Worm (Caenorhabditis elegans) whole organism, L1 larva: Measurements from ENCODE around the gene ttbk-8.2.

Source experiments
- C04F5.9 ChIP-seq: sonication (generic microtip); optimal IDR thresholded peaks from 2 replicates; lab custom pipeline; 2016; ENCODE audit warnings: missing genetic modification characterization, missing compliant biosample characterization
- C34B4.2 ChIP-seq: sonication (generic microtip); optimal IDR thresholded peaks from 2 replicates; lab custom pipeline; 2017; ENCODE audit warnings: mild to moderate bottlenecking, missing genetic modification characterization, missing compliant biosample characterization
- aly-2 ChIP-seq: fragments of 150-350 bp; optimal IDR thresholded peaks from 2 replicates; lab custom pipeline; 2014; ENCODE audit warnings: missing biosample characterization, missing genetic modification characterization
- blmp-1 ChIP-seq: fragments of 150-350 bp; optimal IDR thresholded peaks from 2 replicates; lab custom pipeline; 2014; ENCODE audit warnings: missing biosample characterization, missing genetic modification characterization
- ceh-82 ChIP-seq, 3 experiments: fragments of 150-350 bp in 1 of 3; sonication (generic microtip) in 2 of 3; optimal IDR thresholded peaks; 2 replicates each; lab custom pipeline; 2014 to 2017; ENCODE audit warnings: missing biosample characterization in 3 of 3, missing genetic modification characterization in 3 of 3
- ces-1 ChIP-seq: fragments of 150-350 bp; optimal IDR thresholded peaks from 2 replicates; lab custom pipeline; 2014; ENCODE audit warnings: missing biosample characterization, missing genetic modification reagents, missing genetic modification characterization
- dpl-1 ChIP-seq, 3 experiments: fragments of 150-350 bp in 2 of 3; sonication (generic microtip) in 1 of 3; optimal IDR thresholded peaks; 2 replicates each; lab custom pipeline; 2014 to 2017; ENCODE audit warnings: missing biosample characterization in 3 of 3, missing genetic modification characterization in 3 of 3, missing genetic modification reagents in 3 of 3
- dsc-1 ChIP-seq: sonication (generic microtip); optimal IDR thresholded peaks from 2 replicates; lab custom pipeline; 2016; ENCODE audit warnings: mild to moderate bottlenecking, missing genetic modification characterization, missing compliant biosample characterization
- egl-13 ChIP-seq: sonication (generic microtip); optimal IDR thresholded peaks from 2 replicates; lab custom pipeline; 2016; ENCODE audit warnings: missing genotype, missing genetic modification reagents, missing genetic modification characterization, missing compliant biosample characterization
- elt-2 ChIP-seq: sonication (generic microtip); optimal IDR thresholded peaks from 2 replicates; lab custom pipeline; 2016; ENCODE audit warnings: missing genetic modification characterization, mild to moderate bottlenecking, inconsistent platforms, missing compliant biosample characterization, missing genetic modification reagents
- elt-3 ChIP-seq, 6 experiments: fragments of 150-350 bp in 1 of 6; sonication (generic microtip); optimal IDR thresholded peaks; 2 replicates each; lab custom pipeline; 2017 to 2018; ENCODE audit warnings: missing biosample characterization in 6 of 6, missing genetic modification characterization in 6 of 6, inconsistent platforms in 1 of 6
- ets-5 ChIP-seq: fragments of 200-800 bp; sonication (Bioruptor generic); IDR thresholded peaks from 2 replicates; pipeline ENCODE4 v1.3.6; 2022; ENCODE audit warnings: missing genetic modification characterization, missing compliant biosample characterization
- fkh-4 ChIP-seq: sonication (generic microtip); optimal IDR thresholded peaks from 2 replicates; lab custom pipeline; 2016; ENCODE audit warnings: missing compliant biosample characterization, missing genetic modification characterization, borderline replicate concordance
- fkh-8 ChIP-seq: sonication (generic microtip); optimal IDR thresholded peaks from 2 replicates; lab custom pipeline; 2016; ENCODE audit warnings: mild to moderate bottlenecking, missing genetic modification characterization, missing compliant biosample characterization
- hlh-17 ChIP-seq: fragments of 200-800 bp; sonication (Bioruptor generic); optimal IDR thresholded peaks from 2 replicates; lab custom pipeline; 2018; ENCODE audit warnings: missing genetic modification characterization, mild to moderate bottlenecking, missing compliant biosample characterization, moderate library complexity, borderline replicate concordance
- hlh-4 ChIP-seq: sonication (generic microtip); optimal IDR thresholded peaks from 2 replicates; lab custom pipeline; 2016; ENCODE audit warnings: mild to moderate bottlenecking, missing genetic modification characterization, missing compliant biosample characterization
- hpl-2 ChIP-seq: fragments of 150-350 bp; optimal IDR thresholded peaks from 2 replicates; lab custom pipeline; 2014; ENCODE audit warnings: missing biosample characterization, missing genetic modification reagents, missing genetic modification characterization
- irx-1 ChIP-seq: sonication (generic microtip); optimal IDR thresholded peaks from 2 replicates; lab custom pipeline; 2016; ENCODE audit warnings: missing genetic modification characterization, missing compliant biosample characterization
- isw-1 ChIP-seq: fragments of 200-800 bp; sonication (Bioruptor generic); IDR thresholded peaks from 2 replicates; pipeline ENCODE4 v1.3.6; 2022; ENCODE audit warnings: missing genetic modification characterization, missing compliant biosample characterization
- lin-14 ChIP-seq: fragments of 200-800 bp; sonication (Bioruptor generic); optimal IDR thresholded peaks from 2 replicates; lab custom pipeline; 2018; ENCODE audit warnings: mild to moderate bottlenecking, missing genetic modification characterization, moderate library complexity, missing compliant biosample characterization
- lin-15B ChIP-seq: fragments of 150-350 bp; sonication (generic microtip); optimal IDR thresholded peaks from 3 replicates; lab custom pipeline; 2014; ENCODE audit warnings: missing biosample characterization, missing genetic modification characterization
- lsy-2 ChIP-seq, 2 experiments: fragments of 150-350 bp; optimal IDR thresholded peaks; 2 replicates each; lab custom pipeline; 2014; ENCODE audit warnings: missing biosample characterization in 2 of 2, missing genetic modification characterization in 2 of 2
- mdl-1 ChIP-seq, 2 experiments: fragments of 150-350 bp; optimal IDR thresholded peaks; 2 replicates each; lab custom pipeline; 2014 to 2017; ENCODE audit warnings: missing biosample characterization in 2 of 2, missing genetic modification characterization in 2 of 2, inconsistent platforms in 1 of 2
- mef-2 ChIP-seq: fragments of 150-350 bp; optimal IDR thresholded peaks from 2 replicates; lab custom pipeline; 2014; ENCODE audit warnings: missing biosample characterization, missing genetic modification characterization
- mep-1 ChIP-seq: fragments of 150-350 bp; optimal IDR thresholded peaks from 2 replicates; lab custom pipeline; 2014; ENCODE audit warnings: missing biosample characterization, missing genetic modification characterization
- nhr-12 ChIP-seq: sonication (generic microtip); optimal IDR thresholded peaks from 2 replicates; lab custom pipeline; 2017; ENCODE audit warnings: missing biosample characterization, missing genetic modification characterization
- nhr-19 ChIP-seq: fragments of 200-800 bp; sonication (Bioruptor generic); conservative IDR thresholded peaks from 2 replicates; pipeline ENCODE4 v1.3.6; 2022; ENCODE audit warnings: missing genetic modification characterization, missing compliant biosample characterization
- nhr-20 ChIP-seq: sonication (generic microtip); optimal IDR thresholded peaks from 2 replicates; lab custom pipeline; 2016; ENCODE audit warnings: mild to moderate bottlenecking, missing genetic modification characterization, missing compliant biosample characterization
- nhr-237 ChIP-seq: fragments of 150-350 bp; optimal IDR thresholded peaks from 2 replicates; lab custom pipeline; 2014; ENCODE audit warnings: missing biosample characterization, missing genetic modification characterization
- nhr-28 ChIP-seq: fragments of 150-350 bp; optimal IDR thresholded peaks from 2 replicates; lab custom pipeline; 2014; ENCODE audit warnings: missing biosample characterization, missing genetic modification characterization
- nhr-71 ChIP-seq: sonication (generic microtip); optimal IDR thresholded peaks from 2 replicates; lab custom pipeline; 2016; ENCODE audit warnings: mild to moderate bottlenecking, missing genetic modification characterization, moderate library complexity, missing compliant biosample characterization
- nhr-76 ChIP-seq: sonication (generic microtip); optimal IDR thresholded peaks from 2 replicates; lab custom pipeline; 2017; ENCODE audit warnings: missing biosample characterization, missing genetic modification characterization
- nhr-77 ChIP-seq: fragments of 150-350 bp; optimal IDR thresholded peaks from 2 replicates; lab custom pipeline; 2014; ENCODE audit warnings: missing biosample characterization, missing genetic modification characterization
- nhr-85 ChIP-seq: sonication (generic microtip); peaks from one replicate; lab custom pipeline; 2016; ENCODE audit warnings: missing genetic modification characterization, inconsistent platforms, missing compliant biosample characterization
- nhr-90 ChIP-seq: sonication (generic microtip); optimal IDR thresholded peaks from 2 replicates; lab custom pipeline; 2016; ENCODE audit warnings: mild to moderate bottlenecking, missing genetic modification characterization, missing compliant biosample characterization; ENCODE audit not compliant: poor library complexity
- rnt-1 ChIP-seq: sonication (generic microtip); optimal IDR thresholded peaks from 2 replicates; lab custom pipeline; 2016; ENCODE audit warnings: mild to moderate bottlenecking, missing genetic modification characterization, moderate library complexity, missing compliant biosample characterization
- snpc-4 ChIP-seq: fragments of 150-350 bp; optimal IDR thresholded peaks from 2 replicates; lab custom pipeline; 2014; ENCODE audit warnings: missing biosample characterization, missing genetic modification characterization
- snu-23 ChIP-seq: sonication (generic microtip); optimal IDR thresholded peaks from 2 replicates; lab custom pipeline; 2016; ENCODE audit warnings: missing genetic modification characterization, missing compliant biosample characterization
- sox-4 ChIP-seq: sonication (generic microtip); optimal IDR thresholded peaks from 2 replicates; lab custom pipeline; 2016; ENCODE audit warnings: missing genetic modification characterization, missing compliant biosample characterization
- swsn-7 ChIP-seq: sonication (generic microtip); optimal IDR thresholded peaks from 2 replicates; lab custom pipeline; 2016; ENCODE audit warnings: missing genetic modification characterization, missing compliant biosample characterization
- tlp-1 ChIP-seq: fragments of 150-350 bp; optimal IDR thresholded peaks from 2 replicates; lab custom pipeline; 2014; ENCODE audit warnings: missing biosample characterization, missing genetic modification characterization
- unc-130 ChIP-seq: fragments of 150-350 bp; optimal IDR thresholded peaks from 2 replicates; lab custom pipeline; 2017; ENCODE audit warnings: missing biosample characterization, missing genetic modification characterization, inconsistent platforms
- unc-30 ChIP-seq: sonication (generic microtip); optimal IDR thresholded peaks from 2 replicates; lab custom pipeline; 2017; ENCODE audit warnings: missing biosample characterization, missing genetic modification characterization
- unc-62 ChIP-seq: fragments of 150-350 bp; optimal IDR thresholded peaks from 2 replicates; lab custom pipeline; 2014; ENCODE audit warnings: missing biosample characterization, missing genetic modification reagents, missing genetic modification characterization
- unc-86 ChIP-seq: sonication (generic microtip); optimal IDR thresholded peaks from 2 replicates; lab custom pipeline; 2016; ENCODE audit warnings: missing genetic modification characterization, missing compliant biosample characterization
- xbp-1 ChIP-seq: sonication (generic microtip); optimal IDR thresholded peaks from 2 replicates; lab custom pipeline; 2016; ENCODE audit warnings: missing genetic modification characterization, missing compliant biosample characterization
- zip-4 ChIP-seq: fragments of 200-800 bp; sonication (Bioruptor generic); optimal IDR thresholded peaks from 2 replicates; lab custom pipeline; 2018; ENCODE audit warnings: mild to moderate bottlenecking, missing genetic modification characterization, moderate library complexity, missing compliant biosample characterization
- ztf-4 ChIP-seq: fragments of 150-350 bp; optimal IDR thresholded peaks from 2 replicates; lab custom pipeline; 2014; ENCODE audit warnings: missing biosample characterization, missing genetic modification characterization

ttbk-8.2 gene

ce11 chrIV:5654203-5654602 is 22.5 kb downstream of the ttbk-8.2 start (continued):
- no peak for TF ChIP-seq nhr-20 (tag; lab: Kevin White, UChicago)
- TF ChIP-seq aly-2 (tag; lab: Kevin White, UChicago), result no peak
- peak; percentile 10 for TF ChIP-seq nhr-71 (tag; lab: Kevin White, UChicago)
- no peak for TF ChIP-seq nhr-76
- no peak for TF ChIP-seq unc-86 (tag; lab: Kevin White, UChicago)
- TF ChIP-seq ztf-4 (tag; lab: Kevin White, UChicago), result no peak
- TF ChIP-seq hlh-4 (tag; lab: Kevin White, UChicago), result no peak
- TF ChIP-seq isw-1 (GFP tag; lab: Robert Waterston, UW), result no peak
- TF ChIP-seq elt-3 (tag; optimal IDR thresholded peaks at IDR 0.05; lab: Kevin White, UChicago), result no peak
- TF ChIP-seq fkh-4 (tag; lab: Kevin White, UChicago), result no peak
- peak; percentile 22 for TF ChIP-seq lin-14
- TF ChIP-seq hpl-2 (GFP tag; lab: Kevin White, UChicago), result no peak
- TF ChIP-seq dpl-1 (GFP tag; optimal IDR thresholded peaks at IDR 0.05; lab: Kevin White, UChicago), result no peak
- TF ChIP-seq mdl-1 (tag; optimal IDR thresholded peaks at IDR 0.05; lab: Kevin White, UChicago), result no peak
- no peak for TF ChIP-seq C34B4.2 (tag; lab: Kevin White, UChicago)
- TF ChIP-seq ets-5, result no peak
- no peak for TF ChIP-seq xbp-1 (tag; lab: Kevin White, UChicago)

- TF ChIP-seq nhr-77 (tag; lab: Kevin White, UChicago), result no peak
- TF ChIP-seq dsc-1 (tag; lab: Kevin White, UChicago), result no peak
- TF ChIP-seq fkh-8 (tag; lab: Kevin White, UChicago), result no peak
- no peak for TF ChIP-seq elt-3 (tag; optimal IDR thresholded peaks at IDR 0.05; lab: Kevin White, UChicago)
- no peak for TF ChIP-seq elt-2 (tag; lab: Kevin White, UChicago)
- TF ChIP-seq nhr-85, result peak; percentile 40
- TF ChIP-seq mdl-1 (tag; optimal IDR thresholded peaks at IDR 0.05; lab: Kevin White, UChicago), result no peak
- TF ChIP-seq tlp-1, result no peak
These were observed 23.0 kb downstream of the ttbk-8.2 start for ce11 chrIV:5654693-5655092.

ce11 chrIV:5655966-5656389 is 24.2 kb downstream of the ttbk-8.2 start:
- TF ChIP-seq unc-86 (tag; lab: Kevin White, UChicago) (no peak), nhr-76 (no peak), mef-2 (tag; lab: Kevin White, UChicago) (no peak), C04F5.9 (tag; lab: Kevin White, UChicago) (no peak), dpl-1 (GFP tag; optimal IDR thresholded peaks at IDR 0.05; lab: Kevin White, UChicago) (peak; percentile 60 to 78 (median 75)), snu-23 (GFP tag; lab: Kevin White, UChicago) (peak; percentile 79), nhr-20 (tag; lab: Kevin White, UChicago) (peak; percentile 84), egl-13 (tag; lab: Kevin White, UChicago) (no peak), unc-30 (tag; lab: Kevin White, UChicago) (no peak), elt-3 (tag; optimal IDR thresholded peaks at IDR 0.05; lab: Kevin White, UChicago) (peak in 2 of 6 experiments; percentile 81 to 82), unc-62 (GFP tag; lab: Kevin White, UChicago) (no peak), mep-1 (tag; lab: Kevin White, UChicago) (peak; percentile 80), sox-4 (tag; lab: Kevin White, UChicago) (no peak), lin-14 (peak; percentile 84), nhr-28 (tag; lab: Kevin White, UChicago) (peak; percentile 31), hlh-17 (GFP tag; lab: Kevin White, UChicago) (no peak), zip-4 (GFP tag; lab: Kevin White, UChicago) (peak; percentile 83), rnt-1 (tag; lab: Kevin White, UChicago) (peak; percentile 31), nhr-237 (tag; lab: Kevin White, UChicago) (peak; percentile 82), nhr-77 (tag; lab: Kevin White, UChicago) (peak; percentile 51), nhr-12 (no peak), ceh-82 (tag; optimal IDR thresholded peaks at IDR 0.05; lab: Kevin White, UChicago) (peak in 2 of 3 experiments; percentile 37 to 54), lsy-2 (tag; optimal IDR thresholded peaks at IDR 0.05; lab: Kevin White, UChicago) (peak; percentile 44 to 53), dsc-1 (tag; lab: Kevin White, UChicago) (no peak), unc-130 (tag; lab: Kevin White, UChicago) (no peak), nhr-19 (peak; percentile 60), ces-1 (GFP tag; lab: Kevin White, UChicago) (no peak), irx-1 (tag; lab: Kevin White, UChicago) (peak; percentile 26), nhr-90 (peak; percentile 62), snpc-4 (no peak), blmp-1 (tag; lab: Kevin White, UChicago) (peak; percentile 59), swsn-7 (tag; lab: Kevin White, UChicago) (peak; percentile 32), lin-15B (tag; lab: Kevin White, UChicago) (peak; percentile 72), nhr-85 (peak; percentile 95)
